Worm (Caenorhabditis elegans): ENCODE data around the gene mpc-1.
"Not testable (repeated sequence)": the region's sequence is repeated elsewhere in the genome, so short reads cannot be mapped to it uniquely, and the experiment has no call there.

DNA sequence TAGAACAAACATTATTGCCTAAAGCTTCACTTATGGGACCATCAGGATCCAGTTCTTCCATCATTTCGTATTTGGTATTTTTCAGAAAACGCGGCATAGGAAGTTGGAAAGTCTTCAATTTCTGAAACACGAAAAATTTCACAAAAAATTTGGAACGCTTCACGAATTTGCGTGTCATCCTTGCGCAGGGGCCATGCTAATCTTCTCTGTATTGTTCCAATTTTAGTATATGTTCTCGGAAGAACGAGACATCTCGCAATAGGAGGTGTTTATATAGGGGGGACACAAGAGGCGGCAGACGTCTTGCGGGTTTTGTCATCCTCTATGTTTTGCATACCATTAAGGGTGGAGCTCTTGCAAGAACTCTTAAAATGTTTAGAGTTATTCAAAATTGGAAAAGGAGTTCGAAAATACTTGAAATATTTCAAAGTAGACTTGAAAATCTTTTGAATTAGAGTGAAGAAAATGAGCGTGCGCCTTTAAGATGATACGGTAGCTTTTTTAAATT is 13.5 kb downstream of the mpc-1 start:
- TF ChIP-seq med-1 (GFP tag; optimal IDR thresholded peaks at IDR 0.05; ENCODE audit: insufficient read depth), result not testable (repeated sequence)
- TF ChIP-seq ztf-29 (GFP tag; IDR thresholded peaks at IDR 0.05), result peak; percentile 87
- peak; percentile 91 for TF ChIP-seq ztf-23 (GFP tag; IDR thresholded peaks at IDR 0.05)
